Worm (Caenorhabditis elegans) whole organism, mixed stage, embryonic: ENCODE results near the gene mps-1.

Experiments
- M03D4.4 ChIP-seq: sonication (generic microtip); optimal IDR thresholded peaks from 2 replicates; lab custom pipeline; 2017; ENCODE audit warnings: mild to moderate bottlenecking, missing genetic modification characterization, missing compliant biosample characterization
- bed-3 ChIP-seq: fragments of 200-800 bp; sonication (Bioruptor generic); optimal IDR thresholded peaks from 3 replicates; lab custom pipeline; 2018; ENCODE audit warnings: mild to moderate bottlenecking, missing genetic modification characterization, moderate library complexity, missing compliant biosample characterization
- blmp-1 ChIP-seq: fragments of 150-350 bp; optimal IDR thresholded peaks from 2 replicates; lab custom pipeline; 2014; ENCODE audit warnings: missing biosample characterization, missing genetic modification characterization
- ceh-39 ChIP-seq: fragments of 150-350 bp; optimal IDR thresholded peaks from 2 replicates; lab custom pipeline; 2014; ENCODE audit warnings: missing biosample characterization, missing genetic modification characterization
- ceh-43 ChIP-seq: fragments of 200-800 bp; sonication (Bioruptor generic); optimal IDR thresholded peaks from 2 replicates; lab custom pipeline; 2018; ENCODE audit warnings: mild to moderate bottlenecking, missing genetic modification characterization, moderate library complexity, missing compliant biosample characterization
- ceh-83 ChIP-seq: fragments of 200-800 bp; sonication (Bioruptor generic); optimal IDR thresholded peaks from 2 replicates; lab custom pipeline; 2018; ENCODE audit warnings: mild to moderate bottlenecking, missing genetic modification characterization, missing compliant biosample characterization
- ces-1 ChIP-seq: fragments of 150-350 bp; optimal IDR thresholded peaks from 2 replicates; lab custom pipeline; 2014; ENCODE audit warnings: missing biosample characterization, missing genetic modification reagents, missing genetic modification characterization
- cnd-1 ChIP-seq: fragments of 200-800 bp; sonication (Bioruptor generic); optimal IDR thresholded peaks from 2 replicates; lab custom pipeline; 2018; ENCODE audit warnings: mild to moderate bottlenecking, missing genetic modification characterization, missing compliant biosample characterization
- drap-1 ChIP-seq: fragments of 200-800 bp; sonication (Bioruptor generic); optimal IDR thresholded peaks from 3 replicates; lab custom pipeline; 2018; ENCODE audit warnings: mild to moderate bottlenecking, missing genetic modification characterization, missing compliant biosample characterization
- elt-1 ChIP-seq: sonication (generic microtip); optimal IDR thresholded peaks from 2 replicates; lab custom pipeline; 2017; ENCODE audit warnings: missing genetic modification characterization, mild to moderate bottlenecking, missing compliant biosample characterization, antibody characterized with exemption, moderate library complexity, borderline replicate concordance; ENCODE audit not compliant: insufficient read depth
- elt-3 ChIP-seq: fragments of 150-350 bp; optimal IDR thresholded peaks from 2 replicates; lab custom pipeline; 2014; ENCODE audit warnings: missing biosample characterization, missing genetic modification characterization
- flh-1 ChIP-seq: fragments of 200-800 bp; sonication (Bioruptor generic); optimal IDR thresholded peaks from 2 replicates; lab custom pipeline; 2018; ENCODE audit warnings: mild to moderate bottlenecking, missing genetic modification characterization, moderate library complexity, missing compliant biosample characterization
- ham-2 ChIP-seq: fragments of 200-800 bp; sonication (Bioruptor generic); optimal IDR thresholded peaks from 2 replicates; lab custom pipeline; 2018; ENCODE audit warnings: mild to moderate bottlenecking, missing genetic modification characterization, missing compliant biosample characterization
- hlh-1 ChIP-seq: fragments of 150-350 bp; optimal IDR thresholded peaks from 2 replicates; lab custom pipeline; 2014; ENCODE audit warnings: missing biosample characterization, missing genetic modification reagents, missing genetic modification characterization
- lin-13 ChIP-seq: fragments of 150-350 bp; optimal IDR thresholded peaks from 2 replicates; lab custom pipeline; 2014; ENCODE audit warnings: missing biosample characterization, missing genetic modification characterization
- lin-32 ChIP-seq: fragments of 200-800 bp; sonication (Bioruptor generic); optimal IDR thresholded peaks from 2 replicates; lab custom pipeline; 2018; ENCODE audit warnings: mild to moderate bottlenecking, missing genetic modification characterization, missing compliant biosample characterization
- lsy-2 ChIP-seq: fragments of 150-350 bp; optimal IDR thresholded peaks from 2 replicates; lab custom pipeline; 2014; ENCODE audit warnings: missing biosample characterization, missing genetic modification characterization
- mab-5 ChIP-seq: fragments of 150-350 bp; optimal IDR thresholded peaks from 2 replicates; lab custom pipeline; 2014; ENCODE audit warnings: missing biosample characterization, missing genetic modification characterization
- mep-1 ChIP-seq: fragments of 150-350 bp; optimal IDR thresholded peaks from 2 replicates; lab custom pipeline; 2017; ENCODE audit warnings: missing biosample characterization, missing genetic modification reagents, missing genetic modification characterization, inconsistent platforms
- mls-2 ChIP-seq: sonication (generic microtip); optimal IDR thresholded peaks from 2 replicates; lab custom pipeline; 2016; ENCODE audit warnings: mild to moderate bottlenecking, missing genetic modification characterization, moderate library complexity, missing compliant biosample characterization
- nhr-12 ChIP-seq: fragments of 150-350 bp; optimal IDR thresholded peaks from 2 replicates; lab custom pipeline; 2014; ENCODE audit warnings: missing biosample characterization, missing genetic modification characterization
- nhr-2 ChIP-seq: fragments of 150-350 bp; optimal IDR thresholded peaks from 2 replicates; lab custom pipeline; 2014; ENCODE audit warnings: missing biosample characterization, missing genetic modification characterization
- nhr-237 ChIP-seq: fragments of 150-350 bp; optimal IDR thresholded peaks from 2 replicates; lab custom pipeline; 2014; ENCODE audit warnings: missing biosample characterization, missing genetic modification characterization
- nhr-28 ChIP-seq: fragments of 150-350 bp; optimal IDR thresholded peaks from 2 replicates; lab custom pipeline; 2014; ENCODE audit warnings: missing biosample characterization, missing genetic modification characterization
- nhr-76 ChIP-seq: sonication (generic microtip); optimal IDR thresholded peaks from 2 replicates; lab custom pipeline; 2017; ENCODE audit warnings: missing biosample characterization, missing genetic modification characterization
- pha-4 ChIP-seq: fragments of 150-350 bp; optimal IDR thresholded peaks from 2 replicates; lab custom pipeline; 2018; ENCODE audit warnings: missing biosample characterization, missing genetic modification reagents, missing genetic modification characterization
- sem-2 ChIP-seq: fragments of 200-800 bp; sonication (Bioruptor generic); optimal IDR thresholded peaks from 2 replicates; lab custom pipeline; 2018; ENCODE audit warnings: mild to moderate bottlenecking, missing genetic modification characterization, missing compliant biosample characterization
- snpc-4 ChIP-seq: fragments of 150-350 bp; optimal IDR thresholded peaks from 2 replicates; lab custom pipeline; 2014; ENCODE audit warnings: missing biosample characterization, missing genetic modification characterization
- sptf-1 ChIP-seq: sonication (generic microtip); optimal IDR thresholded peaks from 2 replicates; lab custom pipeline; 2017; ENCODE audit warnings: mild to moderate bottlenecking, missing genetic modification characterization, moderate library complexity, missing compliant biosample characterization
- tbx-8 ChIP-seq: fragments of 200-800 bp; sonication (Bioruptor generic); optimal IDR thresholded peaks from 2 replicates; lab custom pipeline; 2018; ENCODE audit warnings: mild to moderate bottlenecking, missing genetic modification characterization, moderate library complexity, missing compliant biosample characterization
- unc-120 ChIP-seq: sonication (generic microtip); optimal IDR thresholded peaks from 2 replicates; lab custom pipeline; 2017; ENCODE audit warnings: missing genetic modification characterization, missing compliant biosample characterization; ENCODE audit not compliant: poor library complexity, severe bottlenecking
- unc-39 ChIP-seq: fragments of 150-350 bp; optimal IDR thresholded peaks from 2 replicates; lab custom pipeline; 2014; ENCODE audit warnings: missing biosample characterization, missing genetic modification characterization
- unc-62 ChIP-seq: fragments of 150-350 bp; optimal IDR thresholded peaks from 2 replicates; lab custom pipeline; 2014; ENCODE audit warnings: missing biosample characterization, missing genetic modification reagents, missing genetic modification characterization
- zip-8 ChIP-seq: fragments of 150-350 bp; optimal IDR thresholded peaks from 2 replicates; lab custom pipeline; 2014; ENCODE audit warnings: missing biosample characterization, missing genetic modification characterization
- ztf-11 ChIP-seq: fragments of 150-350 bp; optimal IDR thresholded peaks from 2 replicates; lab custom pipeline; 2014; ENCODE audit warnings: missing biosample characterization, missing genetic modification characterization

The mps-1 gene

DNA sequence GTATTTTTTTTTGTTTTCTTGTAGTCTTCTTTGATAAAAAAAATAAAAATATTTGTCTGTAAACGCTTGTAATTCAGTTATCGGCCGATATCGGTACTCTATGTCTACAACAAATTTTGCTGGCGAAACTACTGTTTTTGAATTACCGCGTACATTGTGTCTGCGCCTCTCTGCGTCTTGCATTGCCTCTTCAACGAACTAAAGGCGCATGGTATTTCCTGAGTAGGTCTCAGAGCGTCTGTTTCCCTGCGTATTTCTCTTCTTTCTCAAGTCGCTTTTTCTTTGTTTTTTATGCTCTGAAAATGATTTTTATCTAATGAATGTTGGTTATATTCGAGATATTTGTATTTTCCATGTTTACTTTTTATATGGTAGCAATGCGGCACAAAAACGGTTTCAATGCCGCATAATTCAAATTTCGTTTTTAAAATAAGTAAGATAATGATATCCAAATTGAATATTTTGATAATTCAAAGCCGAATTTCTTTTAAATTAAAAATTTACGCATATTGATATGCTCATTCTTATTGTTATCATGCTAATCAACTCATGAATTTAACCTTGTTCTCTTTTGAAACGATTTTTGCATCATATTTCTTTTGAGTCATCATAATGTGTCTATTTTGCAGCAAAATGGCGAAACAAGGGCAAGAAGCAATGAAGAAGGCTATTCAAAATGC lies 43.2 kb downstream of the mps-1 start, which contains the start of gene phb-2:
TSS of gene phb-2 (plus strand) at position 630 of the 680 bp plus-strand sequence.
- TF ChIP-seq ces-1 (GFP tag; lab: Kevin White, UChicago) = peak; percentile 24
- no peak for TF ChIP-seq mab-5 (tag; lab: Kevin White, UChicago)
- TF ChIP-seq sem-2 = no peak
- peak; percentile 81 for TF ChIP-seq nhr-237 (tag; lab: Kevin White, UChicago)
- no peak for TF ChIP-seq lin-13 (tag; lab: Kevin White, UChicago)
- TF ChIP-seq sptf-1 (tag; lab: Kevin White, UChicago) = peak; percentile 37
- TF ChIP-seq ceh-39 = peak; percentile 20
- TF ChIP-seq pha-4 (tag; lab: Kevin White, UChicago) = peak; percentile 92
- peak; percentile 60 for TF ChIP-seq unc-120 (tag; lab: Kevin White, UChicago)
- peak; percentile 81 for TF ChIP-seq mep-1 (tag; lab: Kevin White, UChicago)
- TF ChIP-seq unc-62 = peak; percentile 32
- TF ChIP-seq mls-2 (tag; lab: Kevin White, UChicago) = no peak
- TF ChIP-seq zip-8 (tag; lab: Kevin White, UChicago) = no peak
- no peak for TF ChIP-seq ceh-43 (GFP tag; lab: Kevin White, UChicago)
- peak; percentile 81 for TF ChIP-seq lsy-2 (tag; lab: Kevin White, UChicago)
- TF ChIP-seq hlh-1 (tag; lab: Kevin White, UChicago) = peak; percentile 56
- TF ChIP-seq nhr-2 (tag; lab: Kevin White, UChicago) = peak; percentile 11

DNA sequence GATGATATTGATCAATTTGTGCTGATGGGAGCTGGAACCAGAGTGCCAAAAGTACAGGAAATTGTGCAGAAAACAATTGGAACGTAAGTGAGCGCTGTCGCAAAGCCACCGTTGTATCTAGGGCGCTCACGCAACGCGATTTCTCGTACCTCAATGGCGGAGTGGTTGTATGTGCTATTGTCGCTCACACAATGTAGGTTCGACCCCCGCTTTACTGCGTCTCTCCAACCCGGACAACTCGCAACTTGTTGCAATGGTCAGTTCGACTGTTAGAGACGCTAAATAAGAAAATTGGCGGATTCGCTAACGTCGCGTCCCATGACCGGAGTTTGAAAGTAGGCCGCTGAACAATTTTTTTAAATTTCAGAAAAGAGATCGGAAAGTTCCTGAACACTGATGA lies 45.7 kb downstream of the mps-1 start:
- TF ChIP-seq drap-1 (peak; percentile 88), unc-39 (tag; lab: Kevin White, UChicago) (peak; percentile 35), ztf-11 (tag; lab: Kevin White, UChicago) (no peak), ces-1 (GFP tag; lab: Kevin White, UChicago) (no peak), flh-1 (GFP tag; lab: Kevin White, UChicago) (no peak), elt-1 (no peak), sem-2 (peak; percentile 85), M03D4.4 (tag; lab: Kevin White, UChicago) (peak; percentile 88), hlh-1 (tag; lab: Kevin White, UChicago) (peak; percentile 12), unc-62 (no peak), bed-3 (GFP tag; lab: Kevin White, UChicago) (peak; percentile 61), mls-2 (tag; lab: Kevin White, UChicago) (peak; percentile 91), sptf-1 (tag; lab: Kevin White, UChicago) (peak; percentile 92), cnd-1 (tag; lab: Kevin White, UChicago) (peak; percentile 90), mep-1 (tag; lab: Kevin White, UChicago) (peak; percentile 23), ceh-43 (GFP tag; lab: Kevin White, UChicago) (peak; percentile 74), tbx-8 (GFP tag; lab: Kevin White, UChicago) (peak; percentile 91), ceh-39 (no peak), snpc-4 (tag; lab: Kevin White, UChicago) (no peak), nhr-2 (tag; lab: Kevin White, UChicago) (no peak), unc-120 (tag; lab: Kevin White, UChicago) (peak; percentile 82), pha-4 (tag; lab: Kevin White, UChicago) (peak; percentile 65), nhr-28 (tag; lab: Kevin White, UChicago) (no peak), nhr-237 (tag; lab: Kevin White, UChicago) (no peak), lsy-2 (tag; lab: Kevin White, UChicago) (no peak), elt-3 (tag; lab: Kevin White, UChicago) (no peak), ham-2 (peak; percentile 79), nhr-76 (tag; lab: Kevin White, UChicago) (no peak), lin-32 (GFP tag; lab: Kevin White, UChicago) (peak; percentile 89), blmp-1 (no peak), nhr-12 (tag; lab: Kevin White, UChicago) (no peak), ceh-83 (peak; percentile 93), mab-5 (tag; lab: Kevin White, UChicago) (no peak), lin-13 (tag; lab: Kevin White, UChicago) (peak; percentile 50), zip-8 (tag; lab: Kevin White, UChicago) (no peak)

DNA sequence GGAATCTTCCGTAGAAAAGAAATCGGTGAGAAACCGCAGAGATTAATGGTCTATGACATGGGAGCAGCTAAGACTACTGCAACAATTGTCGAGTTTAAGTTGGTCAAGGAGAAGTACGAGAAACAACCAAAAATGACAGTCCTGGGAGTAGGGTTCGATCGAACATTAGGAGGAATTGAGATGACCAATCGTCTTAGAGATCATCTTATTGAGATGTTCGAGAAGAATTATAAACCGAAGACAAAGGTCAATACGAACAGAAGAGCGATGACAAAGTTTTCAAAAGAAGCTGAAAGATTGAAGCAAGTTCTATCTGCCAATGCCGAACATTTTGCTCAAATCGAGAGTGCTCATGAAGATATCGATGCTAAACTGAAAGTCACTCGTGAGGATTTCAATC lies 46.1 kb downstream of the mps-1 start:
- TF ChIP-seq cnd-1 (tag; lab: Kevin White, UChicago) (no peak), lin-13 (tag; lab: Kevin White, UChicago) (no peak), ceh-43 (GFP tag; lab: Kevin White, UChicago) (no peak), ces-1 (GFP tag; lab: Kevin White, UChicago) (no peak), M03D4.4 (tag; lab: Kevin White, UChicago) (no peak), nhr-2 (tag; lab: Kevin White, UChicago) (no peak), nhr-28 (tag; lab: Kevin White, UChicago) (no peak), mab-5 (tag; lab: Kevin White, UChicago) (no peak), zip-8 (tag; lab: Kevin White, UChicago) (no peak), sptf-1 (tag; lab: Kevin White, UChicago) (no peak), ztf-11 (tag; lab: Kevin White, UChicago) (no peak), unc-120 (tag; lab: Kevin White, UChicago) (no peak), nhr-76 (tag; lab: Kevin White, UChicago) (no peak), elt-1 (no peak), mep-1 (tag; lab: Kevin White, UChicago) (no peak), nhr-237 (tag; lab: Kevin White, UChicago) (no peak), hlh-1 (tag; lab: Kevin White, UChicago) (no peak)
- TF ChIP-seq, all 35 proteins: peak for 0
